Fruit fly (Drosophila melanogaster) whole organism, embryonic: ENCODE results near the gene gukh.
A peak's percentile ranks its signal among the peaks of the same experiment; 100 is the strongest.

Source experiments
- CG10147 ChIP-seq: fragments of 200-800 bp; sonication (Bioruptor generic); optimal IDR thresholded peaks from 2 replicates; lab custom pipeline; 2019; ENCODE audit warnings: missing biosample characterization, mild to moderate bottlenecking, missing genetic modification characterization, moderate library complexity
- CG10543 ChIP-seq: fragments of 200-800 bp; sonication (Bioruptor generic); optimal IDR thresholded peaks from 3 replicates; lab custom pipeline; 2017; ENCODE audit warnings: missing biosample characterization, mild to moderate bottlenecking, missing genetic modification characterization, moderate library complexity
- CG10979 ChIP-seq: fragments of 200-800 bp; sonication (Bioruptor generic); optimal IDR thresholded peaks from 2 replicates; lab custom pipeline; 2018; ENCODE audit warnings: missing biosample characterization, mild to moderate bottlenecking, missing genetic modification characterization, moderate library complexity
- CG12236 ChIP-seq: fragments of 200-800 bp; sonication (Bioruptor generic); optimal IDR thresholded peaks from 2 replicates; lab custom pipeline; 2016; ENCODE audit warnings: missing biosample characterization, missing genetic modification characterization
- CG12942 ChIP-seq: fragments of 200-800 bp; sonication (Bioruptor generic); optimal IDR thresholded peaks from 3 replicates; lab custom pipeline; 2016; ENCODE audit warnings: missing biosample characterization, missing genetic modification characterization
- CG13424 ChIP-seq: fragments of 200-800 bp; sonication (Bioruptor generic); optimal IDR thresholded peaks from 2 replicates; lab custom pipeline; 2019; ENCODE audit warnings: missing biosample characterization, mild to moderate bottlenecking, missing genetic modification characterization, moderate library complexity
- CG14441 ChIP-seq: fragments of 200-800 bp; sonication (Bioruptor generic); IDR thresholded peaks from 2 replicates; pipeline ENCODE4 v1.3.6; 2022; ENCODE audit warnings: missing biosample characterization, missing genetic modification characterization
- CG15011 ChIP-seq: fragments of 200-800 bp; sonication (Bioruptor generic); optimal IDR thresholded peaks from 3 replicates; lab custom pipeline; 2018; ENCODE audit warnings: missing biosample characterization, mild to moderate bottlenecking, missing genetic modification characterization
- CG1647 ChIP-seq: fragments of 200-800 bp; sonication (Bioruptor generic); optimal IDR thresholded peaks from 3 replicates; lab custom pipeline; 2016; ENCODE audit warnings: missing biosample characterization, missing genetic modification characterization
- CG16813 ChIP-seq: fragments of 200-800 bp; sonication (Bioruptor generic); IDR thresholded peaks from 3 replicates; pipeline ENCODE4 v1.3.6; 2022; ENCODE audit warnings: missing biosample characterization, missing genetic modification characterization; ENCODE audit not compliant: partially characterized antibody
- CG16815 ChIP-seq: fragments of 200-800 bp; sonication (Bioruptor generic); optimal IDR thresholded peaks from 3 replicates; lab custom pipeline; 2017; ENCODE audit warnings: missing biosample characterization, mild to moderate bottlenecking, missing genetic modification characterization
- CG17612 ChIP-seq: fragments of 200-800 bp; sonication (Bioruptor generic); IDR thresholded peaks from 2 replicates; pipeline ENCODE4 v1.3.6; 2022; ENCODE audit warnings: missing biosample characterization, missing genetic modification characterization
- CG2678 ChIP-seq: fragments of 200-800 bp; sonication (Bioruptor generic); optimal IDR thresholded peaks from 3 replicates; lab custom pipeline; 2019; ENCODE audit warnings: missing biosample characterization, mild to moderate bottlenecking, missing genetic modification characterization, moderate library complexity
- CG2889 ChIP-seq: fragments of 200-800 bp; sonication (Bioruptor generic); IDR thresholded peaks from 3 replicates; pipeline ENCODE4 v1.3.6; 2022; ENCODE audit warnings: missing biosample characterization, missing genetic modification characterization
- CG30020 ChIP-seq: fragments of 200-800 bp; optimal IDR thresholded peaks from 2 replicates; lab custom pipeline; 2019; ENCODE audit warnings: missing biosample characterization, mild to moderate bottlenecking, missing genetic modification characterization, moderate library complexity
- CG3163 ChIP-seq: fragments of 200-800 bp; sonication (Bioruptor generic); optimal IDR thresholded peaks from 3 replicates; lab custom pipeline; 2016; ENCODE audit warnings: missing biosample characterization, missing genetic modification characterization
- CG4360 ChIP-seq: fragments of 200-800 bp; sonication (Bioruptor generic); IDR thresholded peaks from 2 replicates; pipeline ENCODE4 v1.3.6; 2022; ENCODE audit warnings: missing biosample characterization, missing genetic modification characterization
- CG6689 ChIP-seq: fragments of 200-800 bp; sonication (Bioruptor generic); IDR thresholded peaks from 2 replicates; pipeline ENCODE4 v1.3.6; 2022; ENCODE audit warnings: missing biosample characterization, missing genetic modification characterization
- CG6813 ChIP-seq: fragments of 200-800 bp; sonication (Bioruptor generic); optimal IDR thresholded peaks from 2 replicates; lab custom pipeline; 2017; ENCODE audit warnings: missing biosample characterization, missing genetic modification characterization, mild to moderate bottlenecking, moderate library complexity, missing genetic modification reagents
- CG7786 ChIP-seq: fragments of 200-800 bp; sonication (Bioruptor generic); optimal IDR thresholded peaks from 2 replicates; lab custom pipeline; 2016; ENCODE audit warnings: missing biosample characterization, missing genetic modification characterization
- CG8359 ChIP-seq: fragments of 200-800 bp; sonication (Bioruptor generic); optimal IDR thresholded peaks from 2 replicates; lab custom pipeline; 2017; ENCODE audit warnings: missing biosample characterization, mild to moderate bottlenecking, missing genetic modification characterization, borderline replicate concordance
- CG8765 ChIP-seq: fragments of 200-800 bp; sonication (Bioruptor generic); IDR thresholded peaks from 2 replicates; pipeline ENCODE4 v1.3.6; 2022; ENCODE audit warnings: missing biosample characterization, missing genetic modification characterization
- CG9215 ChIP-seq: fragments of 200-800 bp; sonication (Bioruptor generic); IDR thresholded peaks from 2 replicates; pipeline ENCODE4 v1.3.6; 2022; ENCODE audit warnings: missing biosample characterization, missing genetic modification characterization
- Deaf1 ChIP-seq: fragments of 200-800 bp; optimal IDR thresholded peaks from 3 replicates; lab custom pipeline; 2019; ENCODE audit warnings: missing biosample characterization, mild to moderate bottlenecking, missing genetic modification characterization, moderate library complexity
- HLH3B ChIP-seq: fragments of 200-800 bp; sonication (Bioruptor generic); IDR thresholded peaks from 2 replicates; pipeline ENCODE4 v1.3.6; 2022; ENCODE audit warnings: missing biosample characterization, missing genetic modification characterization
- MESR4 ChIP-seq: fragments of 200-800 bp; sonication (Bioruptor generic); optimal IDR thresholded peaks from 2 replicates; lab custom pipeline; 2018; ENCODE audit warnings: missing biosample characterization, mild to moderate bottlenecking, missing genetic modification characterization, moderate library complexity
- MTF-1 ChIP-seq: fragments of 200-800 bp; sonication (Bioruptor generic); optimal IDR thresholded peaks from 2 replicates; lab custom pipeline; 2018; ENCODE audit warnings: missing biosample characterization, mild to moderate bottlenecking, missing genetic modification characterization, borderline replicate concordance
- Nf-YB ChIP-seq: fragments of 200-800 bp; sonication (Bioruptor generic); optimal IDR thresholded peaks from 3 replicates; lab custom pipeline; 2019; ENCODE audit warnings: missing biosample characterization, mild to moderate bottlenecking, missing genetic modification characterization, moderate library complexity
- Rx ChIP-seq: fragments of 200-800 bp; sonication (Bioruptor generic); IDR thresholded peaks from 2 replicates; pipeline ENCODE4 v1.3.6; 2022; ENCODE audit warnings: missing biosample characterization, missing genetic modification characterization
- Side ChIP-seq: fragments of 200-800 bp; sonication (Bioruptor generic); optimal IDR thresholded peaks from 2 replicates; lab custom pipeline; 2016; ENCODE audit warnings: missing biosample characterization, missing genetic modification characterization
- Sox102F ChIP-seq: fragments of 200-800 bp; sonication (Bioruptor generic); optimal IDR thresholded peaks from 2 replicates; lab custom pipeline; 2018; ENCODE audit warnings: missing biosample characterization, mild to moderate bottlenecking, missing genetic modification characterization, moderate library complexity
- Spps ChIP-seq: fragments of 200-800 bp; sonication (Bioruptor generic); optimal IDR thresholded peaks from 2 replicates; lab custom pipeline; 2018; ENCODE audit warnings: missing biosample characterization, mild to moderate bottlenecking, missing genetic modification characterization
- Vsx1 ChIP-seq: fragments of 200-800 bp; sonication (Bioruptor generic); optimal IDR thresholded peaks from 2 replicates; lab custom pipeline; 2017; ENCODE audit warnings: missing biosample characterization, mild to moderate bottlenecking, missing genetic modification characterization, missing genetic modification reagents
- az2 ChIP-seq: fragments of 200-800 bp; sonication (Bioruptor generic); optimal IDR thresholded peaks from 3 replicates; lab custom pipeline; 2016; ENCODE audit warnings: missing biosample characterization, missing genetic modification characterization
- cg ChIP-seq: fragments of 200-800 bp; sonication (Bioruptor generic); optimal IDR thresholded peaks from 3 replicates; lab custom pipeline; 2019; ENCODE audit warnings: missing biosample characterization, mild to moderate bottlenecking, missing genetic modification characterization, moderate library complexity
- chn ChIP-seq: fragments of 200-800 bp; sonication (Bioruptor generic); optimal IDR thresholded peaks from 2 replicates; lab custom pipeline; 2016; ENCODE audit warnings: missing biosample characterization, missing genetic modification characterization
- dpn ChIP-seq, 2 experiments: fragments of 200-800 bp; sonication (Bioruptor generic); optimal IDR thresholded peaks; 3 replicates each; lab custom pipeline; 2016; ENCODE audit warnings: missing biosample characterization in 2 of 2, missing genetic modification characterization in 2 of 2
- en ChIP-seq: fragments of 200-800 bp; sonication (Bioruptor generic); optimal IDR thresholded peaks from 2 replicates; lab custom pipeline; 2016; ENCODE audit warnings: missing biosample characterization, missing genetic modification characterization
- ewg ChIP-seq: fragments of 200-800 bp; sonication (Bioruptor generic); optimal IDR thresholded peaks from 3 replicates; lab custom pipeline; 2017; ENCODE audit warnings: mild to moderate bottlenecking, missing biosample characterization, missing genetic modification reagents, missing genetic modification characterization
- gro ChIP-seq: fragments of 200-800 bp; sonication (Bioruptor generic); optimal IDR thresholded peaks from 2 replicates; lab custom pipeline; 2016; ENCODE audit warnings: missing biosample characterization, missing genetic modification characterization
- lbe ChIP-seq: fragments of 200-800 bp; sonication (Bioruptor generic); optimal IDR thresholded peaks from 2 replicates; lab custom pipeline; 2016; ENCODE audit warnings: missing biosample characterization, mild to moderate bottlenecking, missing genetic modification characterization
- org-1 ChIP-seq: fragments of 200-800 bp; sonication (Bioruptor generic); optimal IDR thresholded peaks from 2 replicates; lab custom pipeline; 2017; ENCODE audit warnings: missing biosample characterization, missing genetic modification characterization
- run ChIP-seq: fragments of 200-800 bp; sonication (Bioruptor generic); optimal IDR thresholded peaks from 3 replicates; lab custom pipeline; 2018; ENCODE audit warnings: missing biosample characterization, mild to moderate bottlenecking, missing genetic modification characterization
- sim ChIP-seq: fragments of 200-800 bp; sonication (Bioruptor generic); IDR thresholded peaks from 2 replicates; pipeline ENCODE4 v1.3.6; 2022; ENCODE audit warnings: missing biosample characterization, missing genetic modification characterization
- sob ChIP-seq: fragments of 200-800 bp; sonication (Bioruptor generic); IDR thresholded peaks from 2 replicates; pipeline ENCODE4 v1.3.6; 2022; ENCODE audit warnings: missing biosample characterization, missing genetic modification characterization
- sqz ChIP-seq: fragments of 200-800 bp; sonication (Bioruptor generic); optimal IDR thresholded peaks from 3 replicates; lab custom pipeline; 2018; ENCODE audit warnings: missing biosample characterization, mild to moderate bottlenecking, missing genetic modification characterization
- tll ChIP-seq, 2 experiments: fragments of 200-800 bp in 1 of 2; fragments of >200 bp in 1 of 2; sonication (Bioruptor generic) in 1 of 2; optimal IDR thresholded peaks; 2 replicates each; lab custom pipeline; 2017 to 2019; ENCODE audit warnings: missing biosample characterization in 2 of 2, missing genetic modification characterization in 2 of 2, mild to moderate bottlenecking in 1 of 2, moderate library complexity in 1 of 2

gukh gene

dm6 chr3R:18997388-18998287, 13.8 kb downstream of the gukh start (continued):
- TF ChIP-seq CG2678 (tag; lab: Kevin White, UChicago) = peak; percentile 70
- TF ChIP-seq Sox102F (GFP tag; lab: Kevin White, UChicago) = peak; percentile 78
- TF ChIP-seq Deaf1 (tag; lab: Kevin White, UChicago) = peak; percentile 0
- no peak for TF ChIP-seq CG16815
- TF ChIP-seq sob (GFP tag; lab: Robert Waterston, UW) = no peak
- TF ChIP-seq CG8765 (GFP tag; lab: Robert Waterston, UW) = no peak
- TF ChIP-seq sim (GFP tag; lab: Robert Waterston, UW) = peak; percentile 77
- peak; percentile 48 for TF ChIP-seq chn
- TF ChIP-seq CG6689 (GFP tag; lab: Robert Waterston, UW) = peak; percentile 29; the same call in 1 of the 2 replicates
- TF ChIP-seq en (GFP tag; lab: Kevin White, UChicago) = peak; percentile 41
- TF ChIP-seq sqz (GFP tag; lab: Kevin White, UChicago) = peak; percentile 90
- TF ChIP-seq tll (GFP tag; optimal IDR thresholded peaks at IDR 0.05; lab: Kevin White, UChicago) = peak in 1 of 2 experiments; percentile 43
- 0 out of 2 replicates have a peak, but pooled peaks have one; percentile 12 for TF ChIP-seq CG14441 (GFP tag; lab: Robert Waterston, UW)
- peak; percentile 52; the same call in 1 of the 2 replicates for TF ChIP-seq HLH3B (GFP tag; lab: Robert Waterston, UW)
- peak; percentile 37 for TF ChIP-seq CG7786 (GFP tag; lab: Kevin White, UChicago)
- TF ChIP-seq dpn (GFP tag; optimal IDR thresholded peaks at IDR 0.05; lab: Kevin White, UChicago) = peak in 1 of 2 experiments; percentile 21
- TF ChIP-seq CG10979 (tag; lab: Kevin White, UChicago) = peak; percentile 40
- peak; percentile 79 for TF ChIP-seq CG6813 (GFP tag; lab: Kevin White, UChicago)
- TF ChIP-seq CG10543 (GFP tag; lab: Kevin White, UChicago) = no peak
- TF ChIP-seq Side = peak; percentile 66
- TF ChIP-seq gro = no peak
- TF ChIP-seq ewg (GFP tag; lab: Kevin White, UChicago) = peak; percentile 80
- TF ChIP-seq CG10147 (GFP tag; lab: Kevin White, UChicago) = no peak
- peak; percentile 44; the same call in 1 of the 2 replicates for TF ChIP-seq CG4360 (GFP tag; lab: Robert Waterston, UW)
- no peak for TF ChIP-seq CG2889 (GFP tag; lab: Robert Waterston, UW)
- TF ChIP-seq cg (GFP tag; lab: Kevin White, UChicago) = no peak
- peak; percentile 84 for TF ChIP-seq Vsx1
- TF ChIP-seq run = peak; percentile 64
- TF ChIP-seq Spps (tag; lab: Kevin White, UChicago) = peak; percentile 57
- TF ChIP-seq CG12236 (GFP tag; lab: Kevin White, UChicago) = peak; percentile 93
- TF ChIP-seq lbe (GFP tag; lab: Kevin White, UChicago) = no peak
- TF ChIP-seq CG8359 (GFP tag; lab: Kevin White, UChicago) = peak; percentile 5
- peak; percentile 48 for TF ChIP-seq CG12942 (GFP tag; lab: Kevin White, UChicago)
- peak; percentile 77 for TF ChIP-seq CG13424
- TF ChIP-seq az2 (GFP tag; lab: Kevin White, UChicago) = peak; percentile 50
- peak; percentile 39 for TF ChIP-seq MESR4 (GFP tag; lab: Kevin White, UChicago)
- peak; percentile 10 for TF ChIP-seq CG1647 (GFP tag; lab: Kevin White, UChicago)
- TF ChIP-seq CG9215 (GFP tag; lab: Robert Waterston, UW) = no peak
- peak; percentile 88 for TF ChIP-seq org-1 (GFP tag; lab: Kevin White, UChicago)
- peak; percentile 19 for TF ChIP-seq CG30020 (tag; lab: Kevin White, UChicago)
- TF ChIP-seq CG16813 (GFP tag; lab: Robert Waterston, UW) = no peak
- TF ChIP-seq Rx (GFP tag; lab: Robert Waterston, UW) = 0 out of 2 replicates have a peak, but pooled peaks have one; percentile 27
- peak; percentile 76 for TF ChIP-seq Nf-YB (GFP tag; lab: Kevin White, UChicago)
- peak; percentile 85 for TF ChIP-seq MTF-1
- TF ChIP-seq CG3163 = peak; percentile 53
- 0 out of 2 replicates have a peak, but pooled peaks have one; percentile 35 for TF ChIP-seq CG17612 (GFP tag; lab: Robert Waterston, UW)
- peak; percentile 53 for TF ChIP-seq CG15011 (GFP tag; lab: Kevin White, UChicago)
